Fruit fly (Drosophila melanogaster) whole organism, larva: ENCODE measurements around the gene slmb.

Experiments
- noc ChIP-seq: fragments of 200-800 bp; sonication (Bioruptor generic); optimal IDR thresholded peaks from 3 replicates; lab custom pipeline; 2019; ENCODE audit warnings: missing biosample characterization, mild to moderate bottlenecking, missing genetic modification characterization, moderate library complexity

Gene slmb

DNA sequence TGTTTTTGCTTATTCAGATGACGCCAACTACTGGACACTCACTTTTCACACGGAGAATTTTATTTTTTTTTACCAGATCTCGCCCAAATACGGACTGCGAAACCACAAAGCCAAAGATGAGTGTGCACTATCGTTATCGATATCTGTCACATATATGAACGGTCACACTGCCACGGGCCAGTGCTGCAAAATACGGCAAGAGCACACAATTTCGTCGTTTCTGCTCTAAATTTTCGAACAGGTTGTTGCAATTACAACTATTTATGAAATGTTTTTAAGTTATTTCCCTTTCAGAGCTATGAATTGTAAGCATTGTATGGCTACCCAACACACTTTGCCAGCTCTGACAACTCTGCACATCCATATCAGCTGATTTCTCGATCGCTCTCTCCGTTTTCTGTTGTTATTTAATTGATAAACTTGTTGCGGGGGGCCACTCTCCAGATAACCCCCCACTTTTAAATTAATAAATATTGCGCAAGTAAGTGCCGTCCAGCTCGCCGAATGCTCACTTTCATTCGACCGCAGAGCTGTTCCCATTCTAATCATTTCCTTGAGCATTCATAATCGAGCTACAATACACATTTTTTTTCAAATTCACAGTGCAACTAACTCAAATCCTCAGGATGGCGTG lies at the start of gene slmb, which contains the start of gene CG5793:
Gene slmb (minus strand): TSS at position 134 of the 634 bp plus-strand sequence.
Gene CG5793 (plus strand): TSS at position 222 of the 634 bp plus-strand sequence.
- TF ChIP-seq noc: peak; percentile 63

DNA sequence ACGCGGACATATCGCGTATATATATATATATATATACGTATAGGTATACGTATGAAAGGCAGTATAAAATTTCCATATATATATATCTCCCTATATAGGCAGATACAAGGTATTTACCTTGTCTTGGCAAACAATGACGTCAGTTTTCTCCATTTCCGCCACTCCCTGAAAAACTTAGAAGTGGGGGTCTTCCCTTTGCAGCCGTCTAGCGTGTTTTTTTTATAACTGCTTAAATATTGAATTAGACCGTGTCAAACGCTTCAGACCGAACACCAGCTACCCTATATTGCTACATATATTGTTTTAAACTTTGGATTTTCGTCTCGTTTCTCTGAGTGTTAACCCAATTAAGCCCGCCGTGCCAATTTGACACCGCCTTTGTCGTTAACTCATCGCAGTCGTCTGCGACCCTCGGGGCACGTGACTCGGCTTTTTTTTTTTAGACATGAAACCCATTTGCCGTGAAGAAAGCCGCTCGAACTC lies 49.4 kb upstream of the slmb start:
- TF ChIP-seq noc: peak; percentile 11

DNA sequence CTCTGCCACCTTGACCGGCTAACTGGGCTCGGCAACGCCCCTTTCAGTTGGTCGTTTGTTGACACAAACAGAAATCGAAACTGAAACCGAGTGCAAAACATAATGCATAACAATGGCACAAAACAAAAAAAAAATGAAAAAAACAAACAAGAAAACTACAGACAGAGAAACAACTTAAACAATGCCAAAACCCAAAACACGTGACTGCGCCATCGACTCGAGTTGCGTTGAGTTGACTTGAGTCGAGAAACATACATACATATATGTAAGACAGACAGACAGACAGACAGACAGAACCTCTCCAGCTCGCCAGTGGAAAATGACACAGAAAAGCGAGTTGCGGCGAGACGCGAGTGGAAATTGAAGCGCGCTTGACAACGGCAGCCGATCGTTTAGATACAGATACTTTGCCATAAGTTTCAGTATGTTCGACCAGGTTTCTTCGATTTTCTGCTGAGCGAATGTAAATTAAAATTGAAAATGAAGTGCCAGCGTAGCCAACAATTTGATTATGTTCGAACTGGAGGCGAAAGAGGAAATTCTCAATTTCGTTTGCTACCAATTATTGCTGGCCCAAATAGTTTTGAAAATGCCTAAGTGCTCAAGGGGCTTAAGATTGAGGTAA lies 42.4 kb upstream of the slmb start:
- TF ChIP-seq noc: no peak

dm6 chr3R:21168105-21168504 lies 40.8 kb upstream of the slmb start, which contains the start of gene Snmp1:
Gene Snmp1, minus strand, starts transcription at chr3R:21168205.
- no peak for TF ChIP-seq noc

dm6 chr3R:21163318-21163828 lies 36.1 kb upstream of the slmb start, which contains the start of gene CG5810:
Gene CG5810, plus strand, starts transcription at chr3R:21163778.
- TF ChIP-seq noc: peak; percentile 81

DNA sequence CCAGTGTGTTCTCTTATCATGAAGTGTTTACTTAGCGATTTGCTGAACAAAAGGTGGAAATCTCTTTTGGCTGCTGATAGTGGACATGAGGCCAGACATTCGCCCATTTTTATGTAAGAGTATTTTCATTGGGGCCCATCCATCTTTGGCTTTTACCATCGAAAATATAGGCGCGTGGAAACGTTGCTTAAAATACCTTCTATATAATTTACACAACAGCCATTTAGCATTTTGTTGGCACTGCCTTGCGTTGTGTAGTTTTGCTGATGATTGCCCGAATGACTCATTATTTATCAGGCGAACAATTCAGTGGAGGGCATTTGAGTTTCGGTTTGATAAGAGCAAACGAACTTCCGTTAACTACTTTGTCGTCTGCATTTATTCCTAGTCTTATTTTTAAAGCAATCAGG lies 34.3 kb upstream of the slmb start:
- peak; percentile 76 for TF ChIP-seq noc

dm6 chr3R:21161042-21161532 lies 33.8 kb upstream of the slmb start, which contains the start of gene cDIP:
Gene cDIP, minus strand, starts transcription at chr3R:21161092.
- no peak for TF ChIP-seq noc

- no peak for TF ChIP-seq noc
These were observed 31.4 kb upstream of the slmb start for dm6 chr3R:21158643-21159042.

dm6 chr3R:21156572-21157480 lies 29.5 kb upstream of the slmb start:
- TF ChIP-seq noc: peak; percentile 92

DNA sequence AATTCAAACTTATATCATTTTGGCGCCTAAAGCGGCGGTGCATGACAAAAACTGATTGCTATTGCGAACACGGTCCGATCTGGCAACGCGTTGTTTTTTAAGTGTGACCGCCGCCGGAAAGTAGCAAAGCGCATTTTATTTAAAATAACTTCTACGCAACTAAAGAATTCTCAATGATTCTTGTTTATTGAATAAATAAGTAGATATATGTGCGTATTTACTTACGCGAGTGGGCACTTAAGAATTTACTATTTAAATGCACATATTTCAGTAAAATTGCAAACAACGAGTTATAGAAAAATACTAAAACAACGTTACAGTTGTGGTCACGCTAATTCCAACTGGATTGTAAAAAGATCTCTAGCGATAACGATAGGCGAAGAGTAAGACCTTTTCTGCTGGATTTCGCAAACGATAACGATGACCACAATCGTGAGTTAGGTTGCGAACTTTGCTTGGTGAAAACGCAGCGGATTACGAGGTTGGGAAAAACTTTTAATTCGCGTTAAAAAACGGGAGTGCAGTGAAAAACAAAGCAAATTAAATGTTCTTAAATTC lies 28.7 kb upstream of the slmb start:
- no peak for TF ChIP-seq noc

- no peak for TF ChIP-seq noc
These were observed 26.8 kb upstream of the slmb start for dm6 chr3R:21154130-21154529.

dm6 chr3R:21152856-21153278 lies 25.6 kb upstream of the slmb start:
- TF ChIP-seq noc: no peak

dm6 chr3R:21151090-21151870 lies 24.0 kb upstream of the slmb start:
- peak; percentile 64 for TF ChIP-seq noc

dm6 chr3R:21150090-21150489 lies 22.8 kb upstream of the slmb start:
- peak; percentile 71 for TF ChIP-seq noc

dm6 chr3R:21141341-21141740 lies 14.1 kb upstream of the slmb start:
- peak; percentile 71 for TF ChIP-seq noc
